Worm (Caenorhabditis elegans): ENCODE measurements around the gene clec-57.

DNA sequence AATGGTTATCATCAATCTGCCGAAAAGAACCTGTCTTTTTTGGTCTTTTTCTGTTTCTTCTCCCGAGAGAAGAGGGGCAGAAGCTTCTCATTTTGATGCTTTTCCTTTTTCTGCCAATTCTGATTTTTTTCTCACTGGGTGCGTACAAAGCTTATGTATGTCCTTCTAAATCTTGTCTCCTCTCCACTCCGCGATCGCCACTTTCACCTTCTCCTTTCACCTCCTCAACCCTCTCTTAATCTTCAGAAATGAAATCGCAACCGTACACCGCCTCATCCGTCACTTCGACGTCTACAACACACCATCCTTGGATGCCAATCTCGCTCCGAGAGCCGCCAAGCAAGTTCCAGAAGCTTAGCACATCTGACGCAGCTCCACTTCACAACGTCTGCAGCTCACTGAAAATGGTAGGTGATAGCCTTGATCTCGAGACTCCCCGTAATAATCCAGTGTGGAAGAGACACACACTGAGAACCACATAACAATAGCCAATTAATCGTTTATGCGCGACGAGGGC is 39.0 kb downstream of the clec-57 start, which contains the start of gene R02D5.1:
- TF ChIP-seq unc-130 (GFP tag; optimal IDR thresholded peaks at IDR 0.05) = no peak
- TF ChIP-seq efl-1 (GFP tag; optimal IDR thresholded peaks at IDR 0.05) = no peak
- no peak for TF ChIP-seq ama-1 (optimal IDR thresholded peaks at IDR 0.05)
- no peak for TF ChIP-seq ama-1 (GFP tag; optimal IDR thresholded peaks at IDR 0.05)
- no peak for TF ChIP-seq rec-8 (tag; optimal IDR thresholded peaks at IDR 0.05)

Measured in whole organism, young adult.